Fruit fly (Drosophila melanogaster) whole organism, wandering third instar larva: ENCODE results near the gene Tom40.

Experiments
- Abd-B ChIP-seq: fragments of >200 bp; optimal IDR thresholded peaks from 2 replicates; lab custom pipeline; 2017; ENCODE audit warnings: missing biosample characterization, missing genetic modification characterization
- Dfd ChIP-seq: fragments of >200 bp; optimal IDR thresholded peaks from 2 replicates; lab custom pipeline; 2017; ENCODE audit warnings: missing biosample characterization, missing genetic modification characterization
- Dif ChIP-seq: fragments of 200-275, 200-300 bp; sonication (Bioruptor generic); optimal IDR thresholded peaks from 2 replicates; lab custom pipeline; 2018; ENCODE audit warnings: missing biosample characterization, missing genetic modification characterization; ENCODE audit not compliant: partially characterized antibody
- Hnf4 ChIP-seq: fragments of 200-800 bp; sonication (Bioruptor generic); optimal IDR thresholded peaks from 2 replicates; lab custom pipeline; 2016; ENCODE audit warnings: missing biosample characterization, mild to moderate bottlenecking, missing genetic modification characterization
- Myc ChIP-seq: fragments of >200 bp; optimal IDR thresholded peaks from 2 replicates; lab custom pipeline; 2017
- foxo ChIP-seq, 2 experiments: fragments of 200-800 bp; sonication (Bioruptor generic); optimal IDR thresholded peaks; 2 replicates in 1 of 2; 3 replicates in 1 of 2; lab custom pipeline; 2016 to 2017; ENCODE audit warnings: missing biosample characterization in 2 of 2, missing genetic modification characterization in 2 of 2
- h ChIP-seq: fragments of 200-800 bp; sonication (Bioruptor generic); optimal IDR thresholded peaks from 3 replicates; lab custom pipeline; 2016; ENCODE audit warnings: missing biosample characterization, mild to moderate bottlenecking, missing genetic modification characterization
- usp ChIP-seq: fragments of >200 bp; optimal IDR thresholded peaks from 2 replicates; lab custom pipeline; 2017; ENCODE audit warnings: missing biosample characterization, missing genetic modification characterization

dm6 chrX:7694868-7695267, 41.8 kb upstream of the Tom40 start:
- TF ChIP-seq Dif (GFP tag; lab: Kevin White, UChicago) = peak; percentile 89
- TF ChIP-seq foxo (GFP tag; optimal IDR thresholded peaks at IDR 0.05; lab: Kevin White, UChicago) = no peak
- no peak for TF ChIP-seq usp (GFP tag; lab: Kevin White, UChicago)
- no peak for TF ChIP-seq Dfd
- TF ChIP-seq Myc (lab: Kevin White, UChicago) = no peak
- TF ChIP-seq h (GFP tag; lab: Kevin White, UChicago) = peak; percentile 17
- TF ChIP-seq Abd-B = no peak
- TF ChIP-seq Hnf4 (GFP tag; lab: Kevin White, UChicago) = no peak
